Worm (Caenorhabditis elegans) whole organism, young adult: ENCODE data around the gene ifet-1.
A peak's percentile ranks its signal among the peaks of the same experiment; 100 is the strongest.

Experiments
- B0261.1 ChIP-seq: sonication (generic microtip); optimal IDR thresholded peaks from 2 replicates; lab custom pipeline; 2016; ENCODE audit warnings: mild to moderate bottlenecking, missing genetic modification characterization, moderate library complexity, missing compliant biosample characterization
- C06A6.2 ChIP-seq: fragments of 200-800 bp; sonication (Bioruptor generic); conservative IDR thresholded peaks from 2 replicates; pipeline ENCODE4 v1.3.6; 2022; ENCODE audit warnings: missing genetic modification characterization, missing compliant biosample characterization
- C17E4.6 ChIP-seq: fragments of 200-800 bp; sonication (Bioruptor generic); IDR thresholded peaks from 2 replicates; pipeline ENCODE4 v1.3.6; 2022; ENCODE audit warnings: missing genetic modification reagents, missing genetic modification characterization, missing compliant biosample characterization
- F33H1.4 ChIP-seq: fragments of 200-800 bp; sonication (Bioruptor generic); IDR thresholded peaks from 2 replicates; pipeline ENCODE4 v1.3.6; 2022; ENCODE audit warnings: missing genetic modification reagents, missing genetic modification characterization, missing compliant biosample characterization
- K11D2.4 ChIP-seq: fragments of 200-800 bp; sonication (Bioruptor generic); IDR thresholded peaks from 2 replicates; pipeline ENCODE4 v1.3.6; 2022; ENCODE audit warnings: missing genetic modification reagents, missing genetic modification characterization, missing compliant biosample characterization
- athp-1 ChIP-seq: sonication (generic microtip); optimal IDR thresholded peaks from 2 replicates; lab custom pipeline; 2017; ENCODE audit warnings: mild to moderate bottlenecking, missing genetic modification characterization, missing compliant biosample characterization
- cebp-2 ChIP-seq: fragments of 200-800 bp; sonication (Bioruptor generic); IDR thresholded peaks from 2 replicates; pipeline ENCODE4 v1.3.6; 2022; ENCODE audit warnings: missing genetic modification characterization, missing compliant biosample characterization
- ceh-100 ChIP-seq: fragments of 200-800 bp; sonication (Bioruptor generic); IDR thresholded peaks from 2 replicates; pipeline ENCODE4 v1.3.6; 2022; ENCODE audit warnings: missing genetic modification reagents, missing genetic modification characterization, missing compliant biosample characterization
- ekl-4 ChIP-seq: fragments of 200-800 bp; sonication (Bioruptor generic); IDR thresholded peaks from 2 replicates; pipeline ENCODE4 v1.3.6; 2022; ENCODE audit warnings: missing genetic modification reagents, missing genetic modification characterization, missing compliant biosample characterization
- him-1 ChIP-seq: sonication (generic microtip); optimal IDR thresholded peaks from 2 replicates; lab custom pipeline; 2016; ENCODE audit warnings: missing genotype, missing genetic modification reagents, missing genetic modification characterization, missing compliant biosample characterization
- hmg-20 ChIP-seq: fragments of 200-800 bp; sonication (Bioruptor generic); IDR thresholded peaks from 2 replicates; pipeline ENCODE4 v1.3.6; 2022; ENCODE audit warnings: missing genetic modification reagents, missing genetic modification characterization, missing compliant biosample characterization
- lin-26 ChIP-seq: fragments of 200-800 bp; sonication (Bioruptor generic); IDR thresholded peaks from 2 replicates; pipeline ENCODE4 v1.3.6; 2022; ENCODE audit warnings: missing genetic modification reagents, missing genetic modification characterization, missing compliant biosample characterization
- lsl-1 ChIP-seq: fragments of 200-800 bp; sonication (Bioruptor generic); optimal IDR thresholded peaks from 2 replicates; lab custom pipeline; 2018; ENCODE audit warnings: mild to moderate bottlenecking, missing genetic modification characterization, moderate library complexity, missing compliant biosample characterization
- madf-6 ChIP-seq: fragments of 200-800 bp; sonication (Bioruptor generic); IDR thresholded peaks from 2 replicates; pipeline ENCODE4 v1.3.6; 2022; ENCODE audit warnings: missing genetic modification reagents, missing genetic modification characterization, missing compliant biosample characterization
- madf-8 ChIP-seq: fragments of 200-800 bp; sonication (Bioruptor generic); conservative IDR thresholded peaks from 2 replicates; pipeline ENCODE4 v1.3.6; 2022; ENCODE audit warnings: missing genetic modification reagents, missing genetic modification characterization, missing compliant biosample characterization
- mcd-1 ChIP-seq: fragments of 200-800 bp; sonication (Bioruptor generic); IDR thresholded peaks from 2 replicates; pipeline ENCODE4 v1.3.6; 2022; ENCODE audit warnings: missing genetic modification reagents, missing genetic modification characterization, missing compliant biosample characterization
- nfya-2 ChIP-seq: fragments of 200-800 bp; sonication (Bioruptor generic); IDR thresholded peaks from 2 replicates; pipeline ENCODE4 v1.3.6; 2022; ENCODE audit warnings: missing genetic modification reagents, missing genetic modification characterization, missing compliant biosample characterization
- rcor-1 ChIP-seq: fragments of 200-800 bp; sonication (Bioruptor generic); IDR thresholded peaks from 2 replicates; pipeline ENCODE4 v1.3.6; 2022; ENCODE audit warnings: missing genetic modification reagents, missing genetic modification characterization, missing compliant biosample characterization
- rec-8 ChIP-seq, 2 experiments: sonication (generic microtip); optimal IDR thresholded peaks; 2 replicates each; lab custom pipeline; 2016; ENCODE audit warnings: mild to moderate bottlenecking in 2 of 2, missing genetic modification characterization in 2 of 2, missing genetic modification reagents in 2 of 2, missing genotype in 2 of 2, missing biosample characterization in 1 of 2, missing compliant biosample characterization in 1 of 2, moderate library complexity in 1 of 2
- snpc-1.1 ChIP-seq: sonication (generic microtip); optimal IDR thresholded peaks from 2 replicates; lab custom pipeline; 2017; ENCODE audit warnings: missing genetic modification characterization, mild to moderate bottlenecking, missing compliant biosample characterization, antibody characterized with exemption, moderate library complexity, missing genotype, missing genetic modification reagents; ENCODE audit not compliant: insufficient read depth
- ztf-18 ChIP-seq: sonication (generic microtip); optimal IDR thresholded peaks from 2 replicates; lab custom pipeline; 2016; ENCODE audit warnings: missing genotype, mild to moderate bottlenecking, missing genetic modification characterization, missing compliant biosample characterization
- ztf-25 ChIP-seq: fragments of 200-800 bp; sonication (Bioruptor generic); IDR thresholded peaks from 2 replicates; pipeline ENCODE4 v1.3.6; 2022; ENCODE audit warnings: missing genetic modification reagents, missing genetic modification characterization, missing compliant biosample characterization

ifet-1 gene

DNA sequence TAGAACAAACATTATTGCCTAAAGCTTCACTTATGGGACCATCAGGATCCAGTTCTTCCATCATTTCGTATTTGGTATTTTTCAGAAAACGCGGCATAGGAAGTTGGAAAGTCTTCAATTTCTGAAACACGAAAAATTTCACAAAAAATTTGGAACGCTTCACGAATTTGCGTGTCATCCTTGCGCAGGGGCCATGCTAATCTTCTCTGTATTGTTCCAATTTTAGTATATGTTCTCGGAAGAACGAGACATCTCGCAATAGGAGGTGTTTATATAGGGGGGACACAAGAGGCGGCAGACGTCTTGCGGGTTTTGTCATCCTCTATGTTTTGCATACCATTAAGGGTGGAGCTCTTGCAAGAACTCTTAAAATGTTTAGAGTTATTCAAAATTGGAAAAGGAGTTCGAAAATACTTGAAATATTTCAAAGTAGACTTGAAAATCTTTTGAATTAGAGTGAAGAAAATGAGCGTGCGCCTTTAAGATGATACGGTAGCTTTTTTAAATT, 48.2 kb downstream of the ifet-1 start (continued):
- TF ChIP-seq C06A6.2 (peak; percentile 59), madf-8 (GFP tag; lab: Robert Waterston, UW) (peak; percentile 90), nfya-2 (GFP tag; lab: Robert Waterston, UW) (0 out of 2 replicates have a peak, but pooled peaks have one; percentile 44), ztf-25 (GFP tag; lab: Robert Waterston, UW) (peak; percentile 63; the same call in 1 of the 2 replicates), ekl-4 (GFP tag; lab: Robert Waterston, UW) (peak; percentile 90), mcd-1 (peak; percentile 69), B0261.1 (tag; lab: Kevin White, UChicago) (peak; percentile 63), ztf-18 (tag; lab: Kevin White, UChicago) (peak; percentile 23), lsl-1 (GFP tag; lab: Kevin White, UChicago) (peak; percentile 75), athp-1 (tag; lab: Kevin White, UChicago) (peak; percentile 2), K11D2.4 (GFP tag; lab: Robert Waterston, UW) (peak; percentile 32; the same call in 1 of the 2 replicates), him-1 (tag; lab: Kevin White, UChicago) (peak; percentile 59), rcor-1 (peak; percentile 81), cebp-2 (GFP tag; lab: Robert Waterston, UW) (peak; percentile 82; the same call in 1 of the 2 replicates), hmg-20 (GFP tag; lab: Robert Waterston, UW) (peak; percentile 71; the same call in 1 of the 2 replicates), madf-6 (peak; percentile 95), snpc-1.1 (tag; lab: Kevin White, UChicago) (peak; percentile 85), F33H1.4 (GFP tag; lab: Robert Waterston, UW) (peak; percentile 61), ceh-100 (GFP tag; lab: Robert Waterston, UW) (peak; percentile 63), C17E4.6 (GFP tag; lab: Robert Waterston, UW) (peak; percentile 70; the same call in 1 of the 2 replicates), lin-26 (GFP tag; lab: Robert Waterston, UW) (peak; percentile 90), rec-8 (tag; optimal IDR thresholded peaks at IDR 0.05; lab: Kevin White, UChicago) (peak in 1 of 2 experiments; percentile 34)
